6 worm cellular contexts compared by ENCODE assay signal in genomic region chrII:9263784-9264183, ce11.
TF ChIP-seq lines count a peak whose summit lies in the region.

No protein-coding gene starts in this region.

TF ChIP-seq in whole organism, L1 larva, 84 proteins besides CTCF, POLR2A, EP300 and RAD21 (continues in another document):
- TF ChIP-seq lsy-2 (tag; optimal IDR thresholded peaks at IDR 0.05; lab: Kevin White, UChicago) (peak in 1 of 2 experiments; percentile 8), lir-3 (tag; optimal IDR thresholded peaks at IDR 0.05; lab: Kevin White, UChicago; ENCODE audit: poor library complexity) (peak; percentile 27), aly-2 (tag; optimal IDR thresholded peaks at IDR 0.05; lab: Kevin White, UChicago) (no peak), fkh-10 (GFP tag; optimal IDR thresholded peaks at IDR 0.05; lab: Kevin White, UChicago) (peak; percentile 28), fkh-4 (tag; optimal IDR thresholded peaks at IDR 0.05; lab: Kevin White, UChicago; ENCODE audit: borderline replicate concordance) (no peak), nhr-47 (tag; optimal IDR thresholded peaks at IDR 0.05; lab: Kevin White, UChicago) (peak; percentile 77), F16B12.6 (tag; optimal IDR thresholded peaks at IDR 0.05; lab: Kevin White, UChicago) (no peak), fkh-8 (tag; optimal IDR thresholded peaks at IDR 0.05; lab: Kevin White, UChicago) (peak; percentile 96), xbp-1 (tag; optimal IDR thresholded peaks at IDR 0.05; lab: Kevin White, UChicago) (no peak), C04F5.9 (tag; optimal IDR thresholded peaks at IDR 0.05; lab: Kevin White, UChicago) (no peak), mep-1 (tag; optimal IDR thresholded peaks at IDR 0.05; lab: Kevin White, UChicago) (peak; percentile 7), snu-23 (GFP tag; optimal IDR thresholded peaks at IDR 0.05; lab: Kevin White, UChicago) (peak; percentile 3), ceh-8 (GFP tag; optimal IDR thresholded peaks at IDR 0.05; lab: Kevin White, UChicago) (peak; percentile 51), irx-1 (tag; optimal IDR thresholded peaks at IDR 0.05; lab: Kevin White, UChicago) (peak; percentile 21), lin-15B (tag; optimal IDR thresholded peaks at IDR 0.05; lab: Kevin White, UChicago) (no peak)

TF ChIP-seq in whole organism, L2 larva, 48 proteins besides CTCF, POLR2A, EP300 and RAD21:
- TF ChIP-seq lsy-2 (tag; optimal IDR thresholded peaks at IDR 0.05; lab: Kevin White, UChicago) (peak in 1 of 2 experiments; percentile 49), nhr-129 (tag; optimal IDR thresholded peaks at IDR 0.05; lab: Kevin White, UChicago) (peak; percentile 22), sma-9 (GFP tag; optimal IDR thresholded peaks at IDR 0.05; lab: Kevin White, UChicago) (peak; percentile 17), sma-9 (tag; optimal IDR thresholded peaks at IDR 0.05; lab: Kevin White, UChicago) (no peak), C34F6.9 (tag; optimal IDR thresholded peaks at IDR 0.05; lab: Kevin White, UChicago) (peak; percentile 53), nhr-23 (tag; optimal IDR thresholded peaks at IDR 0.05; lab: Kevin White, UChicago) (no peak)

TF ChIP-seq in whole organism, L3 larva, 47 proteins besides CTCF, POLR2A, EP300 and RAD21:
- no peak for TF ChIP-seq ZK546.5 (tag; optimal IDR thresholded peaks at IDR 0.05; lab: Kevin White, UChicago)
- peak; percentile 32 for TF ChIP-seq egl-5 (tag; optimal IDR thresholded peaks at IDR 0.05; lab: Kevin White, UChicago)
- TF ChIP-seq nhr-11 (tag; optimal IDR thresholded peaks at IDR 0.05; lab: Kevin White, UChicago), result peak; percentile 27
- TF ChIP-seq pqm-1 (tag; optimal IDR thresholded peaks at IDR 0.05; lab: Kevin White, UChicago), result no peak
- TF ChIP-seq skn-1 (tag; optimal IDR thresholded peaks at IDR 0.05; lab: Kevin White, UChicago), result peak; percentile 37

TF ChIP-seq in whole organism, L4 larva, 104 proteins besides CTCF, POLR2A, EP300 and RAD21:
- no peak for TF ChIP-seq lin-13 (GFP tag; optimal IDR thresholded peaks at IDR 0.05; lab: Kevin White, UChicago)
- TF ChIP-seq nhr-11 (tag; optimal IDR thresholded peaks at IDR 0.05; lab: Kevin White, UChicago), result peak; percentile 46
- peak in 1 of 2 experiments; percentile 36 for TF ChIP-seq unc-62 (GFP tag; optimal IDR thresholded peaks at IDR 0.05 in 1 of 2; lab: Kevin White, UChicago)
- no peak for TF ChIP-seq unc-62 (tag; optimal IDR thresholded peaks at IDR 0.05; lab: Kevin White, UChicago)
- TF ChIP-seq lin-39 (tag; optimal IDR thresholded peaks at IDR 0.05; lab: Kevin White, UChicago), result no peak
- no peak for TF ChIP-seq pha-4 (GFP tag; IDR thresholded peaks at IDR 0.05; lab: Robert Waterston, UW)
- no peak for TF ChIP-seq pha-4 (tag; optimal IDR thresholded peaks at IDR 0.05; lab: Kevin White, UChicago)
- no peak for TF ChIP-seq hmg-1.1 (GFP tag; IDR thresholded peaks at IDR 0.05; lab: Robert Waterston, UW)
- no peak for TF ChIP-seq zip-2 (tag; optimal IDR thresholded peaks at IDR 0.05; lab: Kevin White, UChicago)

TF ChIP-seq in whole organism, late embryonic, 69 proteins besides CTCF, POLR2A, EP300 and RAD21:
- peak; percentile 34 for TF ChIP-seq hlh-30 (tag; optimal IDR thresholded peaks at IDR 0.05; lab: Kevin White, UChicago; ENCODE audit: insufficient read depth)
- TF ChIP-seq ceh-18 (tag; optimal IDR thresholded peaks at IDR 0.05; lab: Kevin White, UChicago), result no peak

TF ChIP-seq in whole organism, mixed stage, embryonic, 35 proteins besides CTCF, POLR2A, EP300 and RAD21:
- TF ChIP-seq M03D4.4 (tag; optimal IDR thresholded peaks at IDR 0.05; lab: Kevin White, UChicago) (no peak), bed-3 (GFP tag; optimal IDR thresholded peaks at IDR 0.05; lab: Kevin White, UChicago) (no peak), blmp-1 (tag; optimal IDR thresholded peaks at IDR 0.05; lab: Kevin White, UChicago) (no peak), ham-2 (GFP tag; optimal IDR thresholded peaks at IDR 0.05; lab: Kevin White, UChicago) (no peak), nhr-76 (tag; optimal IDR thresholded peaks at IDR 0.05; lab: Kevin White, UChicago) (no peak), ceh-39 (tag; optimal IDR thresholded peaks at IDR 0.05; lab: Kevin White, UChicago) (no peak), unc-120 (tag; optimal IDR thresholded peaks at IDR 0.05; lab: Kevin White, UChicago; ENCODE audit: poor library complexity, severe bottlenecking) (peak; percentile 24), ces-1 (GFP tag; optimal IDR thresholded peaks at IDR 0.05; lab: Kevin White, UChicago) (peak; percentile 6), drap-1 (GFP tag; optimal IDR thresholded peaks at IDR 0.05; lab: Kevin White, UChicago) (no peak)

Comparison
In these comparisons a context has a peak if more than half of its experiments do, and no peak if none do; other contexts are left out.
1. Of the 29 proteins assayed by ChIP-seq in both whole organism, L4 larva and whole organism, L1 larva: peak only in whole organism, L4 larva: nhr-11; only in whole organism, L1 larva: fkh-10, lir-3 and mep-1; in both: none; in neither: 23; mixed calls (peak in some experiments, not most) for 2.